Worm (Caenorhabditis elegans) whole organism, late embryonic: Measurements from ENCODE around the gene ZK856.14.
A peak's percentile ranks its signal among the peaks of the same experiment; 100 is the strongest.

ENCODE experiments used
- F13H6.1 ChIP-seq: sonication (generic microtip); optimal IDR thresholded peaks from 2 replicates; lab custom pipeline; 2016; ENCODE audit warnings: missing genetic modification characterization, missing compliant biosample characterization
- K02D7.2 ChIP-seq: sonication (generic microtip); optimal IDR thresholded peaks from 2 replicates; lab custom pipeline; 2017; ENCODE audit warnings: mild to moderate bottlenecking, missing genetic modification characterization, missing compliant biosample characterization
- Y22D7AL.16 ChIP-seq: sonication (generic microtip); optimal IDR thresholded peaks from 2 replicates; lab custom pipeline; 2016; ENCODE audit warnings: missing genetic modification characterization, missing compliant biosample characterization
- ceh-14 ChIP-seq: sonication (generic microtip); optimal IDR thresholded peaks from 2 replicates; lab custom pipeline; 2016; ENCODE audit warnings: missing genotype, missing genetic modification characterization, missing compliant biosample characterization
- ceh-18 ChIP-seq: sonication (generic microtip); optimal IDR thresholded peaks from 2 replicates; lab custom pipeline; 2016; ENCODE audit warnings: missing genetic modification characterization, missing compliant biosample characterization
- ceh-2 ChIP-seq: sonication (generic microtip); optimal IDR thresholded peaks from 2 replicates; lab custom pipeline; 2016; ENCODE audit warnings: missing genotype, missing genetic modification characterization, missing compliant biosample characterization
- ceh-31 ChIP-seq: sonication (generic microtip); optimal IDR thresholded peaks from 2 replicates; lab custom pipeline; 2016; ENCODE audit warnings: missing genetic modification characterization, missing compliant biosample characterization
- ceh-48 ChIP-seq: sonication (generic microtip); optimal IDR thresholded peaks from 2 replicates; lab custom pipeline; 2016; ENCODE audit warnings: missing genetic modification characterization, inconsistent platforms, missing compliant biosample characterization
- ceh-6 ChIP-seq: fragments of 200-800 bp; sonication (Bioruptor generic); optimal IDR thresholded peaks from 2 replicates; lab custom pipeline; 2018; ENCODE audit warnings: mild to moderate bottlenecking, missing genetic modification characterization, missing compliant biosample characterization
- ceh-9 ChIP-seq: sonication (generic microtip); optimal IDR thresholded peaks from 2 replicates; lab custom pipeline; 2016; ENCODE audit warnings: mild to moderate bottlenecking, missing genetic modification characterization, inconsistent platforms, missing compliant biosample characterization
- dmd-4 ChIP-seq: sonication (generic microtip); optimal IDR thresholded peaks from 2 replicates; lab custom pipeline; 2016; ENCODE audit warnings: borderline replicate concordance, missing genetic modification characterization, missing compliant biosample characterization
- dve-1 ChIP-seq: sonication (generic microtip); optimal IDR thresholded peaks from 2 replicates; lab custom pipeline; 2017; ENCODE audit warnings: antibody characterized with exemption, mild to moderate bottlenecking, missing genetic modification characterization, missing compliant biosample characterization
- elt-2 ChIP-seq: sonication (generic microtip); optimal IDR thresholded peaks from 2 replicates; lab custom pipeline; 2016; ENCODE audit warnings: missing genetic modification reagents, missing genetic modification characterization, missing compliant biosample characterization
- elt-4 ChIP-seq: sonication (generic microtip); optimal IDR thresholded peaks from 2 replicates; lab custom pipeline; 2016; ENCODE audit warnings: missing genetic modification characterization, missing compliant biosample characterization
- fax-1 ChIP-seq: sonication (generic microtip); optimal IDR thresholded peaks from 2 replicates; lab custom pipeline; 2016; ENCODE audit warnings: missing genotype, missing genetic modification characterization, missing compliant biosample characterization
- gmeb-2 ChIP-seq: sonication (generic microtip); optimal IDR thresholded peaks from 2 replicates; lab custom pipeline; 2016; ENCODE audit warnings: missing genetic modification characterization, inconsistent platforms, missing compliant biosample characterization
- hlh-13 ChIP-seq: fragments of 200-800 bp; sonication (Bioruptor generic); optimal IDR thresholded peaks from 2 replicates; lab custom pipeline; 2018; ENCODE audit warnings: mild to moderate bottlenecking, missing genetic modification characterization, missing compliant biosample characterization
- hlh-6 ChIP-seq: sonication (generic microtip); optimal IDR thresholded peaks from 2 replicates; lab custom pipeline; 2016; ENCODE audit warnings: missing genotype, missing genetic modification characterization, missing compliant biosample characterization
- nfya-1 ChIP-seq: sonication (generic microtip); optimal IDR thresholded peaks from 2 replicates; lab custom pipeline; 2017; ENCODE audit warnings: missing genetic modification characterization, mild to moderate bottlenecking, missing compliant biosample characterization, antibody characterized with exemption, moderate library complexity
- nhr-232 ChIP-seq: sonication (generic microtip); optimal IDR thresholded peaks from 2 replicates; lab custom pipeline; 2016; ENCODE audit warnings: missing genetic modification characterization, missing compliant biosample characterization
- npax-4 ChIP-seq: sonication (generic microtip); optimal IDR thresholded peaks from 2 replicates; lab custom pipeline; 2016; ENCODE audit warnings: missing genetic modification characterization, missing compliant biosample characterization
- odd-2 ChIP-seq: sonication (generic microtip); optimal IDR thresholded peaks from 2 replicates; lab custom pipeline; 2017; ENCODE audit warnings: antibody characterized with exemption, mild to moderate bottlenecking, missing genetic modification characterization, missing compliant biosample characterization
- pax-1 ChIP-seq: fragments of 150-350 bp; optimal IDR thresholded peaks from 2 replicates; lab custom pipeline; 2014; ENCODE audit warnings: missing biosample characterization, missing genetic modification characterization
- pha-2 ChIP-seq: sonication (generic microtip); optimal IDR thresholded peaks from 2 replicates; lab custom pipeline; 2017; ENCODE audit warnings: mild to moderate bottlenecking, missing genetic modification characterization, missing compliant biosample characterization
- pha-4 ChIP-seq: fragments of 150-350 bp; optimal IDR thresholded peaks from 2 replicates; lab custom pipeline; 2018; ENCODE audit warnings: missing biosample characterization, missing genetic modification reagents, missing genetic modification characterization
- pros-1 ChIP-seq: fragments of 150-350 bp; optimal IDR thresholded peaks from 2 replicates; lab custom pipeline; 2014; ENCODE audit warnings: missing biosample characterization, missing genetic modification reagents, missing genetic modification characterization
- sdc-2 ChIP-seq: sonication (generic microtip); optimal IDR thresholded peaks from 2 replicates; lab custom pipeline; 2016; ENCODE audit warnings: missing genotype, missing genetic modification characterization, missing compliant biosample characterization
- ttx-3 ChIP-seq: sonication (generic microtip); optimal IDR thresholded peaks from 2 replicates; lab custom pipeline; 2016; ENCODE audit warnings: missing genetic modification reagents, missing genetic modification characterization, missing compliant biosample characterization
- unc-3 ChIP-seq, 2 experiments: fragments of 200-800 bp in 1 of 2; sonication (Bioruptor generic) in 1 of 2; sonication (generic microtip) in 1 of 2; conservative IDR thresholded peaks in 1 of 2; optimal IDR thresholded peaks in 1 of 2; 2 replicates each; pipeline versions ENCODE4 v1.3.6 to Lab custom; 2016 to 2022; ENCODE audit warnings: missing compliant biosample characterization in 2 of 2, missing genetic modification characterization in 2 of 2, missing genetic modification reagents in 1 of 2
- unc-42 ChIP-seq: sonication (generic microtip); optimal IDR thresholded peaks from 2 replicates; lab custom pipeline; 2016; ENCODE audit warnings: missing genotype, missing genetic modification characterization, missing compliant biosample characterization
- zip-5 ChIP-seq: sonication (generic microtip); optimal IDR thresholded peaks from 2 replicates; lab custom pipeline; 2016; ENCODE audit warnings: missing genetic modification characterization, missing compliant biosample characterization
- ztf-16 ChIP-seq: sonication (generic microtip); optimal IDR thresholded peaks from 2 replicates; lab custom pipeline; 2017; ENCODE audit warnings: missing genetic modification characterization, missing compliant biosample characterization

Gene ZK856.14

DNA sequence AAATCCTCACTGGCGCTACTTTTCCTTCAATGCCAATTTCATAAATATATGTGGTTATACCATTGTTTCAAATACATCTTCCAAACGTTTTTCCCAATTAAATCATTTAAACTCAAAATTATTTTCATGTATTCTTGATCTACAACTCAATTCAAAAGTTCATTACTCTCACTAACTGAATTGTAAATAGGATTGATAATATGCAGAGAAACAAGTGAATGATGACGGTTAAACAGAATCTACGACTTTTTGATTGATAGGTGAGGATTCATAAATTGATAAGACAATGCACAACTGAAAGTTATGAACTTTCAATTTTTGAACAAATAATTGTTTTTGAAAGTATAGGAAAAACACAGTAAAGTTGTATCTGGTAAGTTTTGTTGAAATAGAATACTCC lies 25.6 kb upstream of the ZK856.14 start:
- TF ChIP-seq dmd-4 (tag; lab: Kevin White, UChicago) = no peak
- TF ChIP-seq Y22D7AL.16 (tag; lab: Kevin White, UChicago) = no peak
- TF ChIP-seq ztf-16 (tag; lab: Kevin White, UChicago) = no peak
- TF ChIP-seq hlh-6 (tag; lab: Kevin White, UChicago) = no peak
- TF ChIP-seq ttx-3 (tag; lab: Kevin White, UChicago) = no peak

- TF ChIP-seq ceh-48 = no peak
- no peak for TF ChIP-seq ceh-6 (GFP tag; lab: Kevin White, UChicago)
- TF ChIP-seq unc-42 (tag; lab: Kevin White, UChicago) = no peak
- no peak for TF ChIP-seq ttx-3 (tag; lab: Kevin White, UChicago)
- no peak for TF ChIP-seq K02D7.2 (tag; lab: Kevin White, UChicago)
- no peak for TF ChIP-seq ceh-9 (tag; lab: Kevin White, UChicago)
- no peak for TF ChIP-seq elt-2 (tag; lab: Kevin White, UChicago)
- TF ChIP-seq odd-2 = no peak
- TF ChIP-seq unc-3 (GFP tag; conservative IDR thresholded peaks at IDR 0.05; lab: Robert Waterston, UW) = no peak
- no peak for TF ChIP-seq unc-3 (tag; optimal IDR thresholded peaks at IDR 0.05; lab: Kevin White, UChicago)
- TF ChIP-seq fax-1 = no peak
- TF ChIP-seq ceh-31 = no peak
- TF ChIP-seq elt-4 = no peak
- no peak for TF ChIP-seq ceh-2 (tag; lab: Kevin White, UChicago)
- TF ChIP-seq ceh-18 (tag; lab: Kevin White, UChicago) = no peak
Measured at ce11 chrV:10198386-10198785, 18.4 kb upstream of the ZK856.14 start, which contains the start of gene ZK856.6. Gene ZK856.6, plus strand, starts transcription at chrV:10198686.

- TF ChIP-seq sdc-2 (tag; lab: Kevin White, UChicago) (no peak), nfya-1 (tag; lab: Kevin White, UChicago) (no peak), F13H6.1 (tag; lab: Kevin White, UChicago) (no peak), dve-1 (tag; lab: Kevin White, UChicago) (no peak), ceh-14 (no peak), pha-4 (tag; lab: Kevin White, UChicago) (no peak), zip-5 (tag; lab: Kevin White, UChicago) (no peak)
- TF ChIP-seq, all 69 proteins: peak for 0
Measured at ce11 chrV:10201913-10202312, 14.9 kb upstream of the ZK856.14 start, which contains the start of gene ZK856.7. Gene ZK856.7, plus strand, starts transcription at chrV:10202098.

DNA sequence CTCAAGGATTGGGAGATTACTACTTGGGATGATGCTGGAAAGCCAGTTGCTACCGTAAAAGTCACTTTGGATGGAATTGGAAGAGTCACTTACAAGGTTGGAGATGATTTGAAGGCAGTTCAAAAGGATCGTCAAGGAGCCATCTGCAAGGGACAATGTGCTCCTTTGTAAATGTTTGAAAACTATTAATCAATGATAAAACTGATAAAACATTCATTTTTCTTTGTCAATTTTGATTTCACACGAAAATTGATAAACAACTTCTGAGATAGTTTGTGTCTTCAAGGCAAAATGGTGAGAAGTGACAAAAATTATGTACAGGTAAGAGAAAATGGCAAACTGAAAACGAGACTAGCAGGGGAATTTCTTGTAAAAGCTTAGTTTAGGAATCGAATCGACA lies 14.5 kb upstream of the ZK856.14 start:
- TF ChIP-seq elt-2 (tag; lab: Kevin White, UChicago) (no peak), hlh-13 (GFP tag; lab: Kevin White, UChicago) (no peak), pros-1 (tag; lab: Kevin White, UChicago) (no peak), nhr-232 (no peak), npax-4 (tag; lab: Kevin White, UChicago) (no peak), gmeb-2 (no peak), unc-3 (GFP tag; conservative IDR thresholded peaks at IDR 0.05; lab: Robert Waterston, UW) (no peak), unc-3 (tag; optimal IDR thresholded peaks at IDR 0.05; lab: Kevin White, UChicago) (no peak), pax-1 (tag; lab: Kevin White, UChicago) (no peak), pha-2 (tag; lab: Kevin White, UChicago) (no peak)
- TF ChIP-seq, all 69 proteins: peak for 0

ce11 chrV:10203435-10204009 lies 13.3 kb upstream of the ZK856.14 start, which contains the start of gene chpf-1:
Gene chpf-1, minus strand, starts transcription at chrV:10203485.
- TF ChIP-seq elt-2 (tag; lab: Kevin White, UChicago) = peak; percentile 41
- no peak for TF ChIP-seq ttx-3 (tag; lab: Kevin White, UChicago)
- TF ChIP-seq, all 69 proteins: peak for 1
